Worm (Caenorhabditis elegans): ENCODE results near the gene smg-6.

- TF ChIP-seq dao-5 (tag; optimal IDR thresholded peaks at IDR 0.05) (no peak), W03F9.2 (tag; optimal IDR thresholded peaks at IDR 0.05) (no peak), him-1 (tag; optimal IDR thresholded peaks at IDR 0.05) (no peak)
Observed at ce11 chrIII:2478605-2479004, 5.0 kb downstream of the smg-6 start.

Data from whole organism, L4/young adult.